Worm (Caenorhabditis elegans): ENCODE results near the gene acly-1.
A peak's percentile ranks its signal among the peaks of the same experiment; 100 is the strongest.

acly-1 gene

DNA sequence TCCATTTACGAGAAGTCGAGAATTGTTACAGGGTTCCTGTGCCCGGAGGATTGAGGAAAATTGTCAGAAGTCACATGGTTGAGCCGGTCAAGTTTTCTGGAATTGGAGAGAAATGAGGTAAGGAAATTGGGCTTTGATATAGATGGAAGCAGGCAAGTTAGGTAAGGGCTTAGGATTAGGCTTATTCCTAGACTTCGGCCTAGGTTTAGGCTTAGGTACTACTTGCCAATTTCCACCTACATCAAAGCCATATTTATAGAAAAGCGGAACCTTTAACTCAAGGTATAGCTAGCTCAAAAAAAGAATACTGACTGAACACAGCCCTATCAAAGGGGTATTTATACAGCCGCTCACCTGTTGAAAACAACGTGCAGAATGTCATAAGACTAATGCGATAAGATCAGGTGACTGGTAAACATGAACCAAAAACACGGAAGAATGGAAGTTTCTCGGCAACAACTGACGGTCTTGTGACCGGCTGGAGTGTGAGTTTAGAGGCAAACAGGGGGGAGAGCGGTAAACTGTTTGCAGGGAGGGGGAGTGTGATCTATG is 25.3 kb downstream of the acly-1 start (continued):
- TF ChIP-seq mxl-2 (GFP tag; conservative IDR thresholded peaks at IDR 0.05) (no peak), lsy-2 (tag; optimal IDR thresholded peaks at IDR 0.05) (peak; percentile 67 to 69), nhr-41 (GFP tag; IDR thresholded peaks at IDR 0.05) (no peak), nhr-10 (tag; optimal IDR thresholded peaks at IDR 0.05) (peak; percentile 82), T20F7.1 (GFP tag; optimal IDR thresholded peaks at IDR 0.05) (no peak), lin-13 (GFP tag; optimal IDR thresholded peaks at IDR 0.05) (no peak), nhr-11 (tag; optimal IDR thresholded peaks at IDR 0.05) (peak; percentile 97), hlh-11 (tag; optimal IDR thresholded peaks at IDR 0.05) (peak; percentile 98), saeg-2 (GFP tag; IDR thresholded peaks at IDR 0.05) (peak; percentile 41), cey-2 (tag; optimal IDR thresholded peaks at IDR 0.05; ENCODE audit: borderline replicate concordance, insufficient read depth) (peak; percentile 47), ceh-82 (tag; optimal IDR thresholded peaks at IDR 0.05) (no peak), lin-39 (tag; optimal IDR thresholded peaks at IDR 0.05) (no peak), mxl-3 (GFP tag; optimal IDR thresholded peaks at IDR 0.05) (peak; percentile 60), nhr-102 (tag; optimal IDR thresholded peaks at IDR 0.05) (peak; percentile 84), tag-97 (GFP tag; IDR thresholded peaks at IDR 0.05) (no peak), ama-1 (optimal IDR thresholded peaks at IDR 0.05) (peak; percentile 99), nhr-25 (tag; optimal IDR thresholded peaks at IDR 0.05; ENCODE audit: borderline replicate concordance, insufficient read depth) (peak; percentile 45), F26F4.8 (GFP tag; conservative IDR thresholded peaks at IDR 0.05) (no peak), dmd-8 (GFP tag; IDR thresholded peaks at IDR 0.05) (no peak), snpc-1.2 (GFP tag; IDR thresholded peaks at IDR 0.05) (no peak), nhr-76 (tag; optimal IDR thresholded peaks at IDR 0.05) (no peak), aha-1 (tag) (peak; percentile 100), ztf-11 (tag; optimal IDR thresholded peaks at IDR 0.05) (no peak), hlh-30 (tag; optimal IDR thresholded peaks at IDR 0.05; ENCODE audit: insufficient read depth) (peak; percentile 99), nhr-77 (tag; optimal IDR thresholded peaks at IDR 0.05) (peak; percentile 27), rbr-2 (tag; optimal IDR thresholded peaks at IDR 0.05) (no peak), dve-1 (tag; optimal IDR thresholded peaks at IDR 0.05; ENCODE audit: insufficient read depth) (peak; percentile 96), D1046.2 (GFP tag; IDR thresholded peaks at IDR 0.05) (no peak), lin-29 (GFP tag; IDR thresholded peaks at IDR 0.05) (0 out of 2 replicates have a peak, but pooled peaks have one; percentile 8), madf-5 (GFP tag; IDR thresholded peaks at IDR 0.05) (no peak), daf-16 (GFP tag; optimal IDR thresholded peaks at IDR 0.05) (peak; percentile 41 to 98), daf-16 (tag; optimal IDR thresholded peaks at IDR 0.05) (peak; percentile 100), jun-1 (tag; optimal IDR thresholded peaks at IDR 0.05) (peak; percentile 74), Y75B8A.6 (GFP tag; IDR thresholded peaks at IDR 0.05) (peak; percentile 54; the same call in 1 of the 2 replicates), pha-4 (GFP tag; IDR thresholded peaks at IDR 0.05) (peak; percentile 59; the same call in 1 of the 2 replicates), pha-4 (tag; optimal IDR thresholded peaks at IDR 0.05) (no peak), dmd-6 (GFP tag; IDR thresholded peaks at IDR 0.05) (peak; percentile 89), gei-8 (GFP tag; optimal IDR thresholded peaks at IDR 0.05) (peak; percentile 60), nhr-48 (tag; optimal IDR thresholded peaks at IDR 0.05) (peak; percentile 76)

DNA sequence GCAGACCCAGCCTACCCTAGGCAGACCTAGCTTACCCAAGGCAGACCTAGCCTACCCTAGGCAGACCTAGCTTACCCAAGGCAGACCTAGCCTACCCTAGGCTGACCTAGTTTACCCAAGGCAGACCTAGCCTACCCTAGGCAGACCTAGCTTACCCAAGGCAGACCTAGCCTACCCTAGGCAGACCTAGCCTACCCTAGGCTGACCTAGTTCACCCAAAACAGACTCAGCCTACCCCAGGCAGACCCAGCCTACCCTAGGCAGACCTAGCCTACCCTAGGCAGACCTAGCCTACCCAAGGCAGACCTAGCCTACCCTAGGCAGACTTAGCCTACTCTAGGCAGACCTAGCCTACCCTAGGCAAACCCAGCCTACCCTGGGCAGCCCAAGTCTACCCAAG is 29.2 kb downstream of the acly-1 start:
- TF ChIP-seq lin-38 (GFP tag; IDR thresholded peaks at IDR 0.05) (0 out of 2 replicates have a peak, but pooled peaks have one; percentile 8), vab-7 (GFP tag; IDR thresholded peaks at IDR 0.05) (peak; percentile 53; the same call in 1 of the 2 replicates)

All from whole organism, L4 larva.